Fruit fly (Drosophila melanogaster) whole organism, embryonic: ENCODE data around the gene TotM.

ENCODE experiments used
- ATbp ChIP-seq: fragments of 200-800 bp; sonication (Bioruptor generic); optimal IDR thresholded peaks from 2 replicates; lab custom pipeline; 2017; ENCODE audit warnings: missing biosample characterization, mild to moderate bottlenecking, missing genetic modification characterization, missing genetic modification reagents
- Atf-2 ChIP-seq: fragments of 200-800 bp; sonication (Bioruptor generic); optimal IDR thresholded peaks from 2 replicates; lab custom pipeline; 2016; ENCODE audit warnings: missing biosample characterization, missing genetic modification characterization
- B-H1 ChIP-seq: fragments of 200-800 bp; sonication (Bioruptor generic); IDR thresholded peaks from 3 replicates; pipeline ENCODE4 v1.3.6; 2022; ENCODE audit warnings: missing biosample characterization, missing genetic modification characterization
- CG12236 ChIP-seq: fragments of 200-800 bp; sonication (Bioruptor generic); optimal IDR thresholded peaks from 2 replicates; lab custom pipeline; 2016; ENCODE audit warnings: missing biosample characterization, missing genetic modification characterization
- CG12299 ChIP-seq: fragments of 200-800 bp; sonication (Bioruptor generic); optimal IDR thresholded peaks from 2 replicates; lab custom pipeline; 2018; ENCODE audit warnings: missing biosample characterization, mild to moderate bottlenecking, missing genetic modification characterization
- CG1233 ChIP-seq: fragments of 200-800 bp; sonication (Bioruptor generic); optimal IDR thresholded peaks from 4 replicates; lab custom pipeline; 2018; ENCODE audit warnings: missing biosample characterization, mild to moderate bottlenecking, missing genetic modification characterization
- CG12769 ChIP-seq: fragments of 200-800 bp; sonication (Bioruptor generic); optimal IDR thresholded peaks from 2 replicates; lab custom pipeline; 2019; ENCODE audit warnings: missing biosample characterization, mild to moderate bottlenecking, missing genetic modification characterization, moderate library complexity
- CG13624 ChIP-seq: fragments of 200-800 bp; sonication (Bioruptor generic); optimal IDR thresholded peaks from 2 replicates; lab custom pipeline; 2016; ENCODE audit warnings: missing biosample characterization, missing genetic modification characterization
- CG17359 ChIP-seq: fragments of 200-800 bp; sonication (Bioruptor generic); optimal IDR thresholded peaks from 3 replicates; lab custom pipeline; 2018; ENCODE audit warnings: missing biosample characterization, mild to moderate bottlenecking, missing genetic modification characterization, moderate library complexity
- CG17385 ChIP-seq: fragments of 200-800 bp; sonication (Bioruptor generic); optimal IDR thresholded peaks from 3 replicates; lab custom pipeline; 2018; ENCODE audit warnings: missing biosample characterization, mild to moderate bottlenecking, missing genetic modification characterization
- CG17568 ChIP-seq: fragments of 200-800 bp; sonication (Bioruptor generic); optimal IDR thresholded peaks from 2 replicates; lab custom pipeline; 2018; ENCODE audit warnings: missing biosample characterization, mild to moderate bottlenecking, missing genetic modification characterization, moderate library complexity
- CG1792 ChIP-seq: fragments of 200-800 bp; sonication (Bioruptor generic); optimal IDR thresholded peaks from 2 replicates; lab custom pipeline; 2016; ENCODE audit warnings: missing biosample characterization, missing genetic modification characterization
- CG2116 ChIP-seq: fragments of 200-800 bp; sonication (Bioruptor generic); optimal IDR thresholded peaks from 3 replicates; lab custom pipeline; 2018; ENCODE audit warnings: missing biosample characterization, mild to moderate bottlenecking, missing genetic modification characterization
- CG2199 ChIP-seq: fragments of 200-800 bp; sonication (Bioruptor generic); IDR thresholded peaks from 3 replicates; pipeline ENCODE4 v1.3.6; 2022; ENCODE audit warnings: missing biosample characterization, missing genetic modification characterization
- CG2889 ChIP-seq: fragments of 200-800 bp; sonication (Bioruptor generic); IDR thresholded peaks from 3 replicates; pipeline ENCODE4 v1.3.6; 2022; ENCODE audit warnings: missing biosample characterization, missing genetic modification characterization
- CG3163 ChIP-seq: fragments of 200-800 bp; sonication (Bioruptor generic); optimal IDR thresholded peaks from 3 replicates; lab custom pipeline; 2016; ENCODE audit warnings: missing biosample characterization, missing genetic modification characterization
- CG33213 ChIP-seq: fragments of 200-800 bp; sonication (Bioruptor generic); optimal IDR thresholded peaks from 3 replicates; lab custom pipeline; 2016; ENCODE audit warnings: missing biosample characterization, missing genetic modification characterization
- CG4328 ChIP-seq: fragments of 200-800 bp; sonication (Bioruptor generic); optimal IDR thresholded peaks from 3 replicates; lab custom pipeline; 2017; ENCODE audit warnings: missing biosample characterization, missing genetic modification reagents, missing genetic modification characterization
- CG6791 ChIP-seq: fragments of 200-800 bp; sonication (Bioruptor generic); IDR thresholded peaks from 3 replicates; pipeline ENCODE4 v1.3.6; 2022; ENCODE audit warnings: missing biosample characterization, missing genetic modification characterization; ENCODE audit not compliant: partially characterized antibody
- CG7928 ChIP-seq: fragments of 200-800 bp; sonication (Bioruptor generic); optimal IDR thresholded peaks from 2 replicates; lab custom pipeline; 2017; ENCODE audit warnings: missing biosample characterization, mild to moderate bottlenecking, missing genetic modification characterization
- CG8765 ChIP-seq: fragments of 200-800 bp; sonication (Bioruptor generic); IDR thresholded peaks from 2 replicates; pipeline ENCODE4 v1.3.6; 2022; ENCODE audit warnings: missing biosample characterization, missing genetic modification characterization
- Chrac-16 ChIP-seq: fragments of 200-800 bp; sonication (Bioruptor generic); optimal IDR thresholded peaks from 3 replicates; lab custom pipeline; 2016; ENCODE audit warnings: missing biosample characterization, missing genetic modification characterization
- D ChIP-seq, 2 experiments: fragments of 200-800 bp in 1 of 2; fragments of >200 bp in 1 of 2; sonication (Bioruptor generic) in 1 of 2; optimal IDR thresholded peaks; 2 replicates in 1 of 2; 3 replicates in 1 of 2; lab custom pipeline; 2017; ENCODE audit warnings: mild to moderate bottlenecking in 1 of 2, missing biosample characterization in 1 of 2, missing genetic modification characterization in 1 of 2, missing genetic modification reagents in 1 of 2
- Dp ChIP-seq: fragments of 200-800 bp; sonication (Bioruptor generic); optimal IDR thresholded peaks from 2 replicates; lab custom pipeline; 2018; ENCODE audit warnings: missing biosample characterization, mild to moderate bottlenecking, missing genetic modification characterization, moderate library complexity
- Ets65A ChIP-seq: fragments of 200-800 bp; sonication (Bioruptor generic); peaks from one replicate; lab custom pipeline; 2016; ENCODE audit warnings: missing biosample characterization, missing genetic modification characterization
- Fer1 ChIP-seq: fragments of 200-800 bp; sonication (Bioruptor generic); optimal IDR thresholded peaks from 2 replicates; lab custom pipeline; 2017; ENCODE audit warnings: missing biosample characterization, mild to moderate bottlenecking, missing genetic modification characterization
- HLH54F ChIP-seq: fragments of 200-800 bp; sonication (Bioruptor generic); optimal IDR thresholded peaks from 3 replicates; lab custom pipeline; 2016; ENCODE audit warnings: missing biosample characterization, missing genetic modification characterization
- Lhr ChIP-seq: fragments of 200-800 bp; sonication (Bioruptor generic); optimal IDR thresholded peaks from 3 replicates; lab custom pipeline; 2017; ENCODE audit warnings: mild to moderate bottlenecking, missing biosample characterization, missing genetic modification reagents, missing genetic modification characterization
- Oli ChIP-seq: fragments of 200-800 bp; sonication (Bioruptor generic); optimal IDR thresholded peaks from 2 replicates; lab custom pipeline; 2018; ENCODE audit warnings: missing biosample characterization, mild to moderate bottlenecking, missing genetic modification characterization, moderate library complexity
- Rx ChIP-seq: fragments of 200-800 bp; sonication (Bioruptor generic); IDR thresholded peaks from 2 replicates; pipeline ENCODE4 v1.3.6; 2022; ENCODE audit warnings: missing biosample characterization, missing genetic modification characterization
- YL-1 ChIP-seq: fragments of 200-800 bp; sonication (Bioruptor generic); optimal IDR thresholded peaks from 3 replicates; lab custom pipeline; 2017; ENCODE audit warnings: missing biosample characterization, mild to moderate bottlenecking, missing genetic modification characterization
- abd-A ChIP-seq: fragments of 200-800 bp; sonication (Bioruptor generic); optimal IDR thresholded peaks from 3 replicates; lab custom pipeline; 2019; ENCODE audit warnings: missing biosample characterization, mild to moderate bottlenecking, missing genetic modification characterization, moderate library complexity
- chif ChIP-seq, 2 experiments: fragments of 200-800 bp; sonication (Bioruptor generic); optimal IDR thresholded peaks; 3 replicates each; lab custom pipeline; 2016; ENCODE audit warnings: missing biosample characterization in 2 of 2, missing genetic modification characterization in 2 of 2
- chinmo ChIP-seq: fragments of 200-800 bp; sonication (Bioruptor generic); IDR thresholded peaks from 4 replicates; pipeline ENCODE4 v1.3.6; 2022; ENCODE audit warnings: missing biosample characterization, missing genetic modification characterization; ENCODE audit not compliant: partially characterized antibody
- cwo ChIP-seq: fragments of 200-800 bp; sonication (Bioruptor generic); optimal IDR thresholded peaks from 3 replicates; lab custom pipeline; 2017; ENCODE audit warnings: missing biosample characterization, missing genetic modification characterization, mild to moderate bottlenecking, moderate library complexity, missing genetic modification reagents
- dati ChIP-seq: fragments of 200-800 bp; sonication (Bioruptor generic); IDR thresholded peaks from 2 replicates; pipeline ENCODE4 v1.3.6; 2022; ENCODE audit warnings: missing biosample characterization, missing genetic modification characterization
- ems ChIP-seq: fragments of 200-800 bp; sonication (Bioruptor generic); optimal IDR thresholded peaks from 3 replicates; lab custom pipeline; 2016; ENCODE audit warnings: missing biosample characterization, missing genetic modification characterization
- ewg ChIP-seq: fragments of 200-800 bp; sonication (Bioruptor generic); optimal IDR thresholded peaks from 3 replicates; lab custom pipeline; 2017; ENCODE audit warnings: mild to moderate bottlenecking, missing biosample characterization, missing genetic modification reagents, missing genetic modification characterization
- exex ChIP-seq: fragments of 200-800 bp; sonication (Bioruptor generic); optimal IDR thresholded peaks from 4 replicates; lab custom pipeline; 2018; ENCODE audit warnings: missing biosample characterization, mild to moderate bottlenecking, missing genetic modification characterization, moderate library complexity
- gcm2 ChIP-seq: fragments of 200-800 bp; sonication (Bioruptor generic); optimal IDR thresholded peaks from 2 replicates; lab custom pipeline; 2016; ENCODE audit warnings: missing biosample characterization, missing genetic modification characterization
- hbn ChIP-seq: fragments of 200-800 bp; sonication (Bioruptor generic); IDR thresholded peaks from 2 replicates; pipeline ENCODE4 v1.3.6; 2022; ENCODE audit warnings: missing biosample characterization, missing genetic modification characterization; ENCODE audit not compliant: partially characterized antibody
- hkb ChIP-seq, 2 experiments: fragments of 200-800 bp in 1 of 2; fragments of >200 bp in 1 of 2; sonication (Bioruptor generic) in 1 of 2; IDR thresholded peaks in 1 of 2; optimal IDR thresholded peaks in 1 of 2; 2 replicates each; pipeline versions ENCODE4 v1.3.6 to Lab custom; 2017 to 2022; ENCODE audit warnings: missing biosample characterization in 1 of 2, missing genetic modification characterization in 1 of 2
- kay ChIP-seq: fragments of 200-800 bp; sonication (Bioruptor generic); optimal IDR thresholded peaks from 2 replicates; lab custom pipeline; 2016; ENCODE audit warnings: missing biosample characterization, missing genetic modification characterization
- p53 ChIP-seq: fragments of 200-800 bp; sonication (Bioruptor generic); optimal IDR thresholded peaks from 2 replicates; lab custom pipeline; 2016; ENCODE audit warnings: missing biosample characterization, missing genetic modification characterization
- pho ChIP-seq: fragments of 200-800 bp; sonication (Bioruptor generic); optimal IDR thresholded peaks from 2 replicates; lab custom pipeline; 2016; ENCODE audit warnings: missing biosample characterization, missing genetic modification characterization
- slp2 ChIP-seq: fragments of 200-800 bp; sonication (Bioruptor generic); optimal IDR thresholded peaks from 2 replicates; lab custom pipeline; 2016; ENCODE audit warnings: missing biosample characterization, missing genetic modification characterization
- sqz ChIP-seq: fragments of 200-800 bp; sonication (Bioruptor generic); optimal IDR thresholded peaks from 3 replicates; lab custom pipeline; 2018; ENCODE audit warnings: missing biosample characterization, mild to moderate bottlenecking, missing genetic modification characterization
- zfh1 ChIP-seq: fragments of 200-800 bp; sonication (Bioruptor generic); IDR thresholded peaks from 3 replicates; pipeline ENCODE4 v1.3.6; 2022; ENCODE audit warnings: missing biosample characterization, missing genetic modification characterization

Gene TotM

DNA sequence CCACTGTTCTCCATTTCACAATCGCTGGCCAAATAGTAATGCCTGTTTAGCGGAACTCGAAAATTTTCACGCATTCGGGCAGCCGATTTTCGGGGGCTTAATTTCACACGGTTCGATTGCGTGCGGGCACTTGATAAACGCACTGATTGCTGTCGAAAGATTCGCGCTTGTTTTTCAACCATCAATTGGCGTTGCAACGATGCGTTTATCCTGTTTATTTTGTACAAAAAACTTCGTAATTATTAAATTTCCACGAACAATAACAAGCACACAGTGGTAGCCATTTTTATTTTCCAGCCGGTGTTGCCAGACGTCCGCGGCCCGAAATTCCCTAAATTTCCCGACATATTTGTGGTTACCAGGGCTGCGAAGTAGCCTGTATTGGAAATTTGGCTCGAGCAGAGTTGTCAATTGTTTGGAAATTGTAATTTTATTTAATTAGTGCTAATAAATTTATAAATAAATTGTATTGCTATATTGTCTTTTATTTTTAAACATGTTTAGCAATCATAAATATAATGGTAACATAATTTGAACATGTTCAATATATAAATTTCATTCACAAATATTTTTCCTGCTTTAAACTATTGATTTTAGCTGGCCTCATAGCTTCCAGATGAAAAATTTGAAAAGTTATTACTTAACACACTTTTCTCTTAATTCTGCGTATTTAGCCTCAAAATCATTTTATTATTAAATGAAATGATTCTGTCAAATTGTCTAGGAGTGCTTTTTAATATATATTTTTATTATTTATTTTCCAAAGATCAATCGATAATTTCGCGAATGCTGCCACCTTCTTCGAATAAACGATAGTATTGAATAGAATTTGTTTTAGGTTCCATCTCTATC, 3.0 kb upstream of the TotM start, which contains the start of the genes Ncoa6 and cype (continued):
- TF ChIP-seq CG2889 = no peak
- peak; percentile 90 for TF ChIP-seq CG7928 (GFP tag; lab: Kevin White, UChicago)
- no peak for TF ChIP-seq abd-A
- peak; percentile 70 for TF ChIP-seq Ets65A (GFP tag; lab: Kevin White, UChicago)
- no peak for TF ChIP-seq zfh1 (GFP tag; lab: Robert Waterston, UW)
- TF ChIP-seq YL-1 (GFP tag; lab: Kevin White, UChicago) = peak; percentile 48
- TF ChIP-seq CG17359 (tag; lab: Kevin White, UChicago) = peak; percentile 45
- TF ChIP-seq slp2 (GFP tag; lab: Kevin White, UChicago) = no peak
- TF ChIP-seq CG2199 = no peak
- TF ChIP-seq Fer1 (GFP tag; lab: Kevin White, UChicago) = no peak
- TF ChIP-seq CG12236 (GFP tag; lab: Kevin White, UChicago) = no peak
- no peak for TF ChIP-seq Rx
- peak; percentile 17 for TF ChIP-seq CG33213 (GFP tag; lab: Kevin White, UChicago)
- no peak for TF ChIP-seq CG12769 (tag; lab: Kevin White, UChicago)
- TF ChIP-seq hbn (GFP tag; lab: Robert Waterston, UW) = peak; percentile 69
- TF ChIP-seq CG4328 (GFP tag; lab: Kevin White, UChicago) = peak; percentile 69
- no peak for TF ChIP-seq gcm2 (GFP tag; lab: Kevin White, UChicago)
- no peak for TF ChIP-seq kay
- no peak for TF ChIP-seq p53 (GFP tag; lab: Kevin White, UChicago)
- TF ChIP-seq HLH54F (GFP tag; lab: Kevin White, UChicago) = no peak
- TF ChIP-seq dati (GFP tag; lab: Robert Waterston, UW) = no peak
- peak; percentile 41 for TF ChIP-seq Lhr (GFP tag; lab: Kevin White, UChicago)
- 0 out of 3 replicates have a peak, but pooled peaks have one; percentile 15 for TF ChIP-seq B-H1 (GFP tag; lab: Robert Waterston, UW)
- TF ChIP-seq hkb (optimal IDR thresholded peaks at IDR 0.05; lab: Kevin White, UChicago) = no peak
- TF ChIP-seq hkb (GFP tag; IDR thresholded peaks at IDR 0.05; lab: Robert Waterston, UW) = no peak
- no peak for TF ChIP-seq CG1233
- no peak for TF ChIP-seq CG17568 (GFP tag; lab: Kevin White, UChicago)
- no peak for TF ChIP-seq sqz
- TF ChIP-seq CG1792 (GFP tag; lab: Kevin White, UChicago) = no peak
- TF ChIP-seq ems (GFP tag; lab: Kevin White, UChicago) = no peak
- peak; percentile 6 for TF ChIP-seq Dp (GFP tag; lab: Kevin White, UChicago)
- TF ChIP-seq exex = no peak
- peak; percentile 22 for TF ChIP-seq CG17385 (GFP tag; lab: Kevin White, UChicago)
- peak; percentile 51 for TF ChIP-seq CG2116 (GFP tag; lab: Kevin White, UChicago)
- TF ChIP-seq CG12299 (tag; lab: Kevin White, UChicago) = no peak
- no peak for TF ChIP-seq Atf-2 (GFP tag; lab: Kevin White, UChicago)
- TF ChIP-seq chinmo = 0 out of 4 replicates have a peak, but pooled peaks have one; percentile 53
- no peak for TF ChIP-seq chif (GFP tag; optimal IDR thresholded peaks at IDR 0.05; lab: Kevin White, UChicago)
- no peak for TF ChIP-seq D (optimal IDR thresholded peaks at IDR 0.05; lab: Kevin White, UChicago)
- TF ChIP-seq D (GFP tag; optimal IDR thresholded peaks at IDR 0.05; lab: Kevin White, UChicago) = no peak
- TF ChIP-seq Oli (tag; lab: Kevin White, UChicago) = peak; percentile 38
- no peak for TF ChIP-seq cwo
- no peak for TF ChIP-seq ATbp
- no peak for TF ChIP-seq CG3163 (GFP tag; lab: Kevin White, UChicago)
- peak; percentile 8 for TF ChIP-seq ewg
- peak; percentile 79 for TF ChIP-seq CG6791
- no peak for TF ChIP-seq CG13624
- peak; percentile 92 for TF ChIP-seq CG8765 (GFP tag; lab: Robert Waterston, UW)
- no peak for TF ChIP-seq pho (GFP tag; lab: Kevin White, UChicago)
- TF ChIP-seq Chrac-16 (GFP tag; lab: Kevin White, UChicago) = peak; percentile 21
